Worm (Caenorhabditis elegans): ENCODE data around the gene hpo-30.

hpo-30 gene

ce11 chrV:12305677-12306076 lies 4.5 kb downstream of the hpo-30 start:
- TF ChIP-seq somi-1 (GFP tag; optimal IDR thresholded peaks at IDR 0.05) (no peak), Y53F4B.3 (GFP tag; IDR thresholded peaks at IDR 0.05) (no peak), egl-44 (GFP tag; IDR thresholded peaks at IDR 0.05) (no peak), madf-6 (GFP tag; IDR thresholded peaks at IDR 0.05) (no peak), ZK185.1 (tag; optimal IDR thresholded peaks at IDR 0.05; ENCODE audit: poor library complexity, severe bottlenecking) (no peak), ztf-25 (GFP tag; IDR thresholded peaks at IDR 0.05) (no peak)

ce11 chrV:12303453-12304077 lies 6.6 kb downstream of the hpo-30 start:
- peak; percentile 99 for TF ChIP-seq lin-26 (GFP tag; IDR thresholded peaks at IDR 0.05)
- peak; percentile 90 for TF ChIP-seq mcd-1 (GFP tag; IDR thresholded peaks at IDR 0.05)
- peak; percentile 96 for TF ChIP-seq T07F8.4 (tag; optimal IDR thresholded peaks at IDR 0.05)
- peak; percentile 99 for TF ChIP-seq B0261.1 (tag; optimal IDR thresholded peaks at IDR 0.05)
- TF ChIP-seq B0336.3 (GFP tag; IDR thresholded peaks at IDR 0.05), result peak; percentile 99
- peak; percentile 97 for TF ChIP-seq atf-7 (tag; optimal IDR thresholded peaks at IDR 0.05)
- TF ChIP-seq nfya-1 (tag; optimal IDR thresholded peaks at IDR 0.05; ENCODE audit: borderline replicate concordance, insufficient read depth), result no peak
- peak; percentile 95 for TF ChIP-seq lin-54 (GFP tag; optimal IDR thresholded peaks at IDR 0.05)
- TF ChIP-seq aptf-2 (GFP tag; conservative IDR thresholded peaks at IDR 0.05), result peak; percentile 85
- peak; percentile 87 for TF ChIP-seq cebp-1 (GFP tag; IDR thresholded peaks at IDR 0.05)
- peak; percentile 94 for TF ChIP-seq cebp-1 (tag; optimal IDR thresholded peaks at IDR 0.05)
- TF ChIP-seq nfya-2 (GFP tag; IDR thresholded peaks at IDR 0.05), result peak; percentile 97
- peak; percentile 91 for TF ChIP-seq K12H6.12 (tag; optimal IDR thresholded peaks at IDR 0.05)
- no peak for TF ChIP-seq pha-4 (tag; optimal IDR thresholded peaks at IDR 0.05)
- TF ChIP-seq snpc-3.4 (tag; optimal IDR thresholded peaks at IDR 0.05), result peak; percentile 91
- peak; percentile 96 to 99 for TF ChIP-seq rec-8 (tag; optimal IDR thresholded peaks at IDR 0.05)
- peak; percentile 97 for TF ChIP-seq let-526 (GFP tag; IDR thresholded peaks at IDR 0.05)
- TF ChIP-seq tlf-1 (GFP tag; optimal IDR thresholded peaks at IDR 0.05), result peak; percentile 95
- peak; percentile 93 for TF ChIP-seq gei-17 (GFP tag; optimal IDR thresholded peaks at IDR 0.05)
- TF ChIP-seq ccch-3 (GFP tag; optimal IDR thresholded peaks at IDR 0.05), result peak; percentile 98
- peak; percentile 97 for TF ChIP-seq ztf-28 (GFP tag; IDR thresholded peaks at IDR 0.05)
- peak; percentile 84 for TF ChIP-seq attf-3 (GFP tag; conservative IDR thresholded peaks at IDR 0.05)
- peak; percentile 80 for TF ChIP-seq F49E8.2 (tag; optimal IDR thresholded peaks at IDR 0.05; ENCODE audit: insufficient read depth)
- TF ChIP-seq egl-44 (GFP tag; IDR thresholded peaks at IDR 0.05), result peak; percentile 99
- peak; percentile 50 for TF ChIP-seq xnd-1 (tag; optimal IDR thresholded peaks at IDR 0.05)
- TF ChIP-seq unc-130 (GFP tag; optimal IDR thresholded peaks at IDR 0.05), result peak; percentile 85
- peak; percentile 100 for TF ChIP-seq cebp-2 (GFP tag; IDR thresholded peaks at IDR 0.05)
- peak; percentile 98 for TF ChIP-seq ztf-25 (GFP tag; IDR thresholded peaks at IDR 0.05)
- peak; percentile 100 for TF ChIP-seq nhr-27 (tag; optimal IDR thresholded peaks at IDR 0.05)
- TF ChIP-seq Y56A3A.18 (GFP tag; IDR thresholded peaks at IDR 0.05), result peak; percentile 99
- peak; percentile 99 for TF ChIP-seq repo-1 (tag; optimal IDR thresholded peaks at IDR 0.05)
- peak; percentile 99 for TF ChIP-seq nfyb-1 (GFP tag; IDR thresholded peaks at IDR 0.05)
- peak; percentile 92 for TF ChIP-seq attf-6 (GFP tag; IDR thresholded peaks at IDR 0.05)
- no peak for TF ChIP-seq unc-62 (GFP tag; optimal IDR thresholded peaks at IDR 0.05)
- TF ChIP-seq ztf-6 (GFP tag; IDR thresholded peaks at IDR 0.05), result peak; percentile 95
- peak; percentile 69 for TF ChIP-seq ama-1 (optimal IDR thresholded peaks at IDR 0.05)
- TF ChIP-seq ama-1 (GFP tag; optimal IDR thresholded peaks at IDR 0.05), result peak; percentile 95 to 96
- TF ChIP-seq him-1 (tag; optimal IDR thresholded peaks at IDR 0.05), result peak; percentile 99
- peak; percentile 89 for TF ChIP-seq B0019.2 (GFP tag; conservative IDR thresholded peaks at IDR 0.05)
- peak; percentile 82 for TF ChIP-seq egrh-3 (GFP tag; IDR thresholded peaks at IDR 0.05)
- peak; percentile 100 for TF ChIP-seq ceh-79 (tag; optimal IDR thresholded peaks at IDR 0.05)
- TF ChIP-seq dpl-1 (GFP tag; optimal IDR thresholded peaks at IDR 0.05), result peak; percentile 44
